Worm (Caenorhabditis elegans) whole organism, L4 larva: ENCODE data around the gene famp-1.

Experiments
- F10B5.3 ChIP-seq: sonication (generic microtip); optimal IDR thresholded peaks from 2 replicates; lab custom pipeline; 2016; ENCODE audit warnings: mild to moderate bottlenecking, missing genetic modification characterization, missing compliant biosample characterization
- R02D3.7 ChIP-seq: fragments of 150-350 bp; sonication (generic microtip); optimal IDR thresholded peaks from 3 replicates; lab custom pipeline; 2014; ENCODE audit warnings: missing biosample characterization, missing genetic modification characterization
- ceh-28 ChIP-seq: fragments of 150-350 bp; optimal IDR thresholded peaks from 2 replicates; lab custom pipeline; 2014; ENCODE audit warnings: missing biosample characterization, missing genetic modification reagents, missing genetic modification characterization
- daf-12 ChIP-seq: fragments of 150-350 bp; optimal IDR thresholded peaks from 2 replicates; lab custom pipeline; 2014; ENCODE audit warnings: missing biosample characterization, missing genetic modification reagents, missing genetic modification characterization
- egl-27 ChIP-seq: sonication (generic microtip); optimal IDR thresholded peaks from 3 replicates; lab custom pipeline; 2017; ENCODE audit warnings: missing biosample characterization, missing genetic modification reagents, missing genetic modification characterization
- hmg-1.1 ChIP-seq: fragments of 200-800 bp; sonication (Bioruptor generic); IDR thresholded peaks from 2 replicates; pipeline ENCODE4 v1.3.6; 2022; ENCODE audit warnings: missing genetic modification reagents, missing genetic modification characterization, missing compliant biosample characterization
- lin-13 ChIP-seq: fragments of 150-350 bp; optimal IDR thresholded peaks from 2 replicates; lab custom pipeline; 2014; ENCODE audit warnings: missing biosample characterization, missing genetic modification reagents, missing genetic modification characterization
- lin-39 ChIP-seq: fragments of 150-350 bp; optimal IDR thresholded peaks from 2 replicates; lab custom pipeline; 2014; ENCODE audit warnings: missing biosample characterization, missing genetic modification reagents, missing genetic modification characterization
- mep-1 ChIP-seq: fragments of 150-350 bp; sonication (generic microtip); optimal IDR thresholded peaks from 3 replicates; lab custom pipeline; 2014; ENCODE audit warnings: missing biosample characterization, missing genetic modification characterization
- pqm-1 ChIP-seq: sonication (generic microtip); optimal IDR thresholded peaks from 2 replicates; lab custom pipeline; 2017; ENCODE audit warnings: missing biosample characterization, missing genetic modification characterization
- snpc-4 ChIP-seq: fragments of 150-350 bp; optimal IDR thresholded peaks from 2 replicates; lab custom pipeline; 2014; ENCODE audit warnings: missing biosample characterization, missing genetic modification characterization
- tag-97 ChIP-seq: fragments of 200-800 bp; sonication (Bioruptor generic); IDR thresholded peaks from 2 replicates; pipeline ENCODE4 v1.3.6; 2022; ENCODE audit warnings: missing genetic modification characterization, missing compliant biosample characterization
- unc-39 ChIP-seq: sonication (generic microtip); optimal IDR thresholded peaks from 2 replicates; lab custom pipeline; 2017; ENCODE audit warnings: missing biosample characterization, missing genetic modification characterization
- unc-62 ChIP-seq, 3 experiments: fragments of 150-350 bp in 1 of 3; sonication (generic microtip); optimal IDR thresholded peaks in 2 of 3; peaks in 1 of 3; 1 replicate in 1 of 3; 2 replicates in 2 of 3; lab custom pipeline; 2014 to 2017; ENCODE audit warnings: missing biosample characterization in 3 of 3, missing genetic modification characterization in 3 of 3, missing genetic modification reagents in 3 of 3, missing genotype in 1 of 3

ce11 chrIV:2222528-2222927 is 40.9 kb downstream of the famp-1 start, which contains the start of gene fnip-2:
- TF ChIP-seq ceh-28 (tag; lab: Kevin White, UChicago) (no peak), lin-13 (GFP tag; lab: Kevin White, UChicago) (no peak), tag-97 (GFP tag; lab: Robert Waterston, UW) (no peak), snpc-4 (tag; lab: Kevin White, UChicago) (no peak), unc-39 (tag; lab: Kevin White, UChicago) (no peak), unc-62 (GFP tag; optimal IDR thresholded peaks at IDR 0.05 in 1 of 2; lab: Kevin White, UChicago) (no peak), unc-62 (tag; optimal IDR thresholded peaks at IDR 0.05; lab: Kevin White, UChicago) (no peak), F10B5.3 (tag; lab: Kevin White, UChicago) (no peak), pqm-1 (tag; lab: Kevin White, UChicago) (no peak), mep-1 (no peak), hmg-1.1 (GFP tag; lab: Robert Waterston, UW) (no peak), egl-27 (tag; lab: Kevin White, UChicago) (no peak), daf-12 (tag; lab: Kevin White, UChicago) (no peak), R02D3.7 (tag; lab: Kevin White, UChicago) (no peak), lin-39 (tag; lab: Kevin White, UChicago) (no peak)
